Fruit fly (Drosophila melanogaster) whole organism, embryonic: ENCODE measurements around the gene CG45081.

Experiments
- Atf6 ChIP-seq: fragments of 200-800 bp; sonication (Bioruptor generic); IDR thresholded peaks from 2 replicates; pipeline ENCODE4 v1.3.6; 2022; ENCODE audit warnings: missing biosample characterization, missing genetic modification characterization
- CG10462 ChIP-seq: fragments of 200-800 bp; sonication (Bioruptor generic); optimal IDR thresholded peaks from 2 replicates; lab custom pipeline; 2016; ENCODE audit warnings: missing biosample characterization, missing genetic modification characterization
- CG11398 ChIP-seq: fragments of 200-800 bp; sonication (Bioruptor generic); optimal IDR thresholded peaks from 2 replicates; lab custom pipeline; 2016; ENCODE audit warnings: missing biosample characterization, missing genetic modification characterization
- CG12155 ChIP-seq: fragments of 200-800 bp; sonication (Bioruptor generic); optimal IDR thresholded peaks from 3 replicates; lab custom pipeline; 2016; ENCODE audit warnings: missing biosample characterization, missing genetic modification characterization
- CG12219 ChIP-seq: fragments of 200-800 bp; sonication (Bioruptor generic); optimal IDR thresholded peaks from 3 replicates; lab custom pipeline; 2018; ENCODE audit warnings: missing biosample characterization, mild to moderate bottlenecking, missing genetic modification characterization
- CG13123 ChIP-seq: fragments of 200-800 bp; sonication (Bioruptor generic); optimal IDR thresholded peaks from 2 replicates; lab custom pipeline; 2016; ENCODE audit warnings: missing biosample characterization, missing genetic modification characterization
- CG14710 ChIP-seq: fragments of 200-800 bp; sonication (Bioruptor generic); optimal IDR thresholded peaks from 3 replicates; lab custom pipeline; 2019; ENCODE audit warnings: missing biosample characterization, mild to moderate bottlenecking, missing genetic modification characterization, moderate library complexity
- CG16863 ChIP-seq: fragments of 200-800 bp; sonication (Bioruptor generic); optimal IDR thresholded peaks from 3 replicates; lab custom pipeline; 2016; ENCODE audit warnings: missing biosample characterization, missing genetic modification characterization
- CG17359 ChIP-seq: fragments of 200-800 bp; sonication (Bioruptor generic); optimal IDR thresholded peaks from 3 replicates; lab custom pipeline; 2018; ENCODE audit warnings: missing biosample characterization, mild to moderate bottlenecking, missing genetic modification characterization, moderate library complexity
- CG17361 ChIP-seq: fragments of 200-800 bp; sonication (Bioruptor generic); IDR thresholded peaks from 3 replicates; pipeline ENCODE4 v1.3.6; 2022; ENCODE audit warnings: missing biosample characterization, missing genetic modification characterization
- CG17612 ChIP-seq: fragments of 200-800 bp; sonication (Bioruptor generic); IDR thresholded peaks from 2 replicates; pipeline ENCODE4 v1.3.6; 2022; ENCODE audit warnings: missing biosample characterization, missing genetic modification characterization
- CG18764 ChIP-seq: fragments of 200-800 bp; sonication (Bioruptor generic); optimal IDR thresholded peaks from 3 replicates; lab custom pipeline; 2016; ENCODE audit warnings: missing biosample characterization, missing genetic modification characterization
- CG2116 ChIP-seq: fragments of 200-800 bp; sonication (Bioruptor generic); optimal IDR thresholded peaks from 3 replicates; lab custom pipeline; 2018; ENCODE audit warnings: missing biosample characterization, mild to moderate bottlenecking, missing genetic modification characterization
- CG2199 ChIP-seq: fragments of 200-800 bp; sonication (Bioruptor generic); IDR thresholded peaks from 3 replicates; pipeline ENCODE4 v1.3.6; 2022; ENCODE audit warnings: missing biosample characterization, missing genetic modification characterization
- CG34422 ChIP-seq: fragments of 200-800 bp; sonication (Bioruptor generic); IDR thresholded peaks from 3 replicates; pipeline ENCODE4 v1.3.6; 2022; ENCODE audit warnings: missing biosample characterization, missing genetic modification characterization
- CG4707 ChIP-seq: fragments of 200-800 bp; sonication (Bioruptor generic); optimal IDR thresholded peaks from 2 replicates; lab custom pipeline; 2018; ENCODE audit warnings: missing biosample characterization, mild to moderate bottlenecking, missing genetic modification characterization, moderate library complexity
- CG5953 ChIP-seq: fragments of 200-800 bp; sonication (Bioruptor generic); IDR thresholded peaks from 2 replicates; pipeline ENCODE4 v1.3.6; 2022; ENCODE audit warnings: missing biosample characterization, missing genetic modification characterization
- CG6654 ChIP-seq: fragments of 200-800 bp; sonication (Bioruptor generic); optimal IDR thresholded peaks from 2 replicates; lab custom pipeline; 2017; ENCODE audit warnings: missing biosample characterization, mild to moderate bottlenecking, missing genetic modification characterization
- CG7271 ChIP-seq: fragments of 200-800 bp; sonication (Bioruptor generic); optimal IDR thresholded peaks from 2 replicates; lab custom pipeline; 2018; ENCODE audit warnings: missing biosample characterization, mild to moderate bottlenecking, missing genetic modification characterization, moderate library complexity
- CG7786 ChIP-seq: fragments of 200-800 bp; sonication (Bioruptor generic); optimal IDR thresholded peaks from 2 replicates; lab custom pipeline; 2016; ENCODE audit warnings: missing biosample characterization, missing genetic modification characterization
- CG8089 ChIP-seq: fragments of 200-800 bp; sonication (Bioruptor generic); optimal IDR thresholded peaks from 3 replicates; lab custom pipeline; 2016; ENCODE audit warnings: missing biosample characterization, missing genetic modification characterization
- CG8388 ChIP-seq: fragments of 200-800 bp; sonication (Bioruptor generic); optimal IDR thresholded peaks from 2 replicates; lab custom pipeline; 2019; ENCODE audit warnings: missing biosample characterization, mild to moderate bottlenecking, missing genetic modification characterization, moderate library complexity
- CG9876 ChIP-seq: fragments of 200-800 bp; sonication (Bioruptor generic); optimal IDR thresholded peaks from 2 replicates; lab custom pipeline; 2016; ENCODE audit warnings: missing biosample characterization, missing genetic modification characterization
- D19B ChIP-seq: fragments of 200-800 bp; sonication (Bioruptor generic); optimal IDR thresholded peaks from 2 replicates; lab custom pipeline; 2017; ENCODE audit warnings: missing biosample characterization, mild to moderate bottlenecking, missing genetic modification characterization
- Fer2 ChIP-seq: fragments of 200-800 bp; sonication (Bioruptor generic); optimal IDR thresholded peaks from 2 replicates; lab custom pipeline; 2018; ENCODE audit warnings: missing biosample characterization, mild to moderate bottlenecking, missing genetic modification characterization, moderate library complexity
- Hr51 ChIP-seq, 2 experiments: fragments of 200-800 bp; sonication (Bioruptor generic); optimal IDR thresholded peaks; 2 replicates in 1 of 2; 3 replicates in 1 of 2; lab custom pipeline; 2016 to 2018; ENCODE audit warnings: missing biosample characterization in 2 of 2, missing genetic modification characterization in 2 of 2, mild to moderate bottlenecking in 1 of 2, moderate library complexity in 1 of 2
- Mad ChIP-seq: fragments of 200-800 bp; sonication (Bioruptor generic); optimal IDR thresholded peaks from 2 replicates; lab custom pipeline; 2016; ENCODE audit warnings: missing biosample characterization, missing genetic modification characterization
- Med ChIP-seq: fragments of 200-800 bp; sonication (Bioruptor generic); peaks from one replicate; lab custom pipeline; 2016; ENCODE audit warnings: missing biosample characterization, missing genetic modification characterization, mild to moderate bottlenecking, inconsistent platforms, moderate library complexity
- Oli ChIP-seq: fragments of 200-800 bp; sonication (Bioruptor generic); optimal IDR thresholded peaks from 2 replicates; lab custom pipeline; 2018; ENCODE audit warnings: missing biosample characterization, mild to moderate bottlenecking, missing genetic modification characterization, moderate library complexity
- Ptx1 ChIP-seq: fragments of 200-800 bp; sonication (Bioruptor generic); IDR thresholded peaks from 2 replicates; pipeline ENCODE4 v1.3.6; 2022; ENCODE audit warnings: missing biosample characterization, missing genetic modification characterization
- Ssrp ChIP-seq: fragments of 200-800 bp; sonication (Bioruptor generic); optimal IDR thresholded peaks from 2 replicates; lab custom pipeline; 2018; ENCODE audit warnings: missing biosample characterization, mild to moderate bottlenecking, missing genetic modification characterization, moderate library complexity
- Trl ChIP-seq, 3 experiments: fragments of >200 bp in 2 of 3; fragments of 200-800 bp in 1 of 3; sonication (Bioruptor generic) in 1 of 3; optimal IDR thresholded peaks; 2 replicates in 1 of 3; 3 replicates in 2 of 3; lab custom pipeline; 2016 to 2017; ENCODE audit warnings: missing biosample characterization in 1 of 3, missing genetic modification characterization in 1 of 3
- ap ChIP-seq: fragments of 200-800 bp; sonication (Bioruptor generic); IDR thresholded peaks from 2 replicates; pipeline ENCODE4 v1.3.6; 2022; ENCODE audit warnings: missing biosample characterization, missing genetic modification characterization
- ash1 ChIP-seq: fragments of 200-800 bp; sonication (Bioruptor generic); optimal IDR thresholded peaks from 2 replicates; lab custom pipeline; 2018; ENCODE audit warnings: missing biosample characterization, mild to moderate bottlenecking, missing genetic modification characterization
- btn ChIP-seq: fragments of 200-800 bp; sonication (Bioruptor generic); optimal IDR thresholded peaks from 2 replicates; lab custom pipeline; 2016; ENCODE audit warnings: missing biosample characterization, missing genetic modification characterization
- dmrt99B ChIP-seq: fragments of 200-800 bp; sonication (Bioruptor generic); optimal IDR thresholded peaks from 2 replicates; lab custom pipeline; 2018; ENCODE audit warnings: missing biosample characterization, mild to moderate bottlenecking, missing genetic modification characterization, moderate library complexity
- fd96Cb ChIP-seq: fragments of 200-800 bp; sonication (Bioruptor generic); optimal IDR thresholded peaks from 2 replicates; lab custom pipeline; 2018; ENCODE audit warnings: missing biosample characterization, mild to moderate bottlenecking, missing genetic modification characterization, moderate library complexity
- fu2 ChIP-seq: fragments of 200-800 bp; sonication (Bioruptor generic); optimal IDR thresholded peaks from 2 replicates; lab custom pipeline; 2016; ENCODE audit warnings: missing biosample characterization, missing genetic modification characterization
- gem ChIP-seq: fragments of 200-800 bp; sonication (Bioruptor generic); optimal IDR thresholded peaks from 2 replicates; lab custom pipeline; 2019; ENCODE audit warnings: missing biosample characterization, mild to moderate bottlenecking, missing genetic modification characterization, moderate library complexity
- ham ChIP-seq: fragments of 200-800 bp; sonication (Bioruptor generic); IDR thresholded peaks from 2 replicates; pipeline ENCODE4 v1.3.6; 2022; ENCODE audit warnings: missing biosample characterization, missing genetic modification characterization
- kah ChIP-seq: fragments of 200-800 bp; sonication (Bioruptor generic); optimal IDR thresholded peaks from 2 replicates; lab custom pipeline; 2018; ENCODE audit warnings: missing biosample characterization, mild to moderate bottlenecking, missing genetic modification characterization
- knrl ChIP-seq: fragments of 200-800 bp; sonication (Bioruptor generic); IDR thresholded peaks from 3 replicates; pipeline ENCODE4 v1.3.6; 2022; ENCODE audit warnings: missing biosample characterization, missing genetic modification characterization; ENCODE audit not compliant: partially characterized antibody
- nmo ChIP-seq: fragments of 200-800 bp; sonication (Bioruptor generic); optimal IDR thresholded peaks from 2 replicates; lab custom pipeline; 2018; ENCODE audit warnings: missing biosample characterization, mild to moderate bottlenecking, missing genetic modification characterization, moderate library complexity
- pnt ChIP-seq: fragments of 200-800 bp; sonication (Bioruptor generic); optimal IDR thresholded peaks from 3 replicates; lab custom pipeline; 2016; ENCODE audit warnings: missing biosample characterization, missing genetic modification characterization
- row ChIP-seq: fragments of 200-800 bp; sonication (Bioruptor generic); IDR thresholded peaks from 3 replicates; pipeline ENCODE4 v1.3.6; 2022; ENCODE audit warnings: missing biosample characterization, missing genetic modification characterization
- sug ChIP-seq: fragments of 200-800 bp; optimal IDR thresholded peaks from 2 replicates; lab custom pipeline; 2019; ENCODE audit warnings: missing biosample characterization, mild to moderate bottlenecking, missing genetic modification characterization, moderate library complexity
- toy ChIP-seq: fragments of 200-800 bp; sonication (Bioruptor generic); IDR thresholded peaks from 2 replicates; pipeline ENCODE4 v1.3.6; 2022; ENCODE audit warnings: missing biosample characterization, missing genetic modification characterization
- usp ChIP-seq: fragments of >200 bp; optimal IDR thresholded peaks from 2 replicates; lab custom pipeline; 2017; ENCODE audit warnings: missing biosample characterization, missing genetic modification characterization
- zen2 ChIP-seq: fragments of 200-800 bp; sonication (Bioruptor generic); IDR thresholded peaks from 3 replicates; pipeline ENCODE4 v1.3.6; 2022; ENCODE audit warnings: missing biosample characterization, missing genetic modification characterization; ENCODE audit not compliant: partially characterized antibody

The CG45081 gene

dm6 chr3L:19233798-19234781 is 31.8 kb upstream of the CG45081 start (continued):
- no peak for TF ChIP-seq CG4707
- no peak for TF ChIP-seq CG16863 (GFP tag; lab: Kevin White, UChicago)
- TF ChIP-seq Mad (GFP tag; lab: Kevin White, UChicago), result no peak
- TF ChIP-seq ham, result no peak
- no peak for TF ChIP-seq CG2199
- TF ChIP-seq CG17612 (GFP tag; lab: Robert Waterston, UW), result no peak
- TF ChIP-seq kah (GFP tag; lab: Kevin White, UChicago), result no peak
- peak; percentile 65; the same call in 2 of the 3 replicates for TF ChIP-seq CG17361 (GFP tag; lab: Robert Waterston, UW)
- TF ChIP-seq usp (GFP tag; lab: Kevin White, UChicago), result no peak
- no peak for TF ChIP-seq CG6654 (GFP tag; lab: Kevin White, UChicago)
- no peak for TF ChIP-seq CG10462 (GFP tag; lab: Kevin White, UChicago)
- no peak for TF ChIP-seq ap (GFP tag; lab: Robert Waterston, UW)
- peak; percentile 45 for TF ChIP-seq gem (tag; lab: Kevin White, UChicago)
- no peak for TF ChIP-seq Atf6 (GFP tag; lab: Robert Waterston, UW)
- TF ChIP-seq CG5953 (GFP tag; lab: Robert Waterston, UW), result no peak
- no peak for TF ChIP-seq CG18764 (GFP tag; lab: Kevin White, UChicago)
- TF ChIP-seq dmrt99B (tag; lab: Kevin White, UChicago), result peak; percentile 29
- TF ChIP-seq btn (GFP tag; lab: Kevin White, UChicago), result no peak
- no peak for TF ChIP-seq CG2116 (GFP tag; lab: Kevin White, UChicago)
- peak in 1 of 2 experiments; percentile 12 for TF ChIP-seq Hr51 (GFP tag; optimal IDR thresholded peaks at IDR 0.05; lab: Kevin White, UChicago)
- no peak for TF ChIP-seq pnt (GFP tag; lab: Kevin White, UChicago)
- TF ChIP-seq Fer2 (tag; lab: Kevin White, UChicago), result no peak
- no peak for TF ChIP-seq CG12219 (GFP tag; lab: Kevin White, UChicago)
- TF ChIP-seq CG17359 (tag; lab: Kevin White, UChicago), result no peak
- no peak for TF ChIP-seq CG12155 (GFP tag; lab: Kevin White, UChicago)
- peak; percentile 10 for TF ChIP-seq Ssrp (tag; lab: Kevin White, UChicago)
- TF ChIP-seq CG13123 (GFP tag; lab: Kevin White, UChicago), result no peak
- no peak for TF ChIP-seq row (GFP tag; lab: Robert Waterston, UW)
- no peak for TF ChIP-seq ash1
- no peak for TF ChIP-seq zen2 (GFP tag; lab: Robert Waterston, UW)
- peak; percentile 9 for TF ChIP-seq Oli (tag; lab: Kevin White, UChicago)
- TF ChIP-seq Trl (optimal IDR thresholded peaks at IDR 0.05; lab: Kevin White, UChicago), result peak; percentile 30 to 35
- no peak for TF ChIP-seq Trl (GFP tag; optimal IDR thresholded peaks at IDR 0.05; lab: Kevin White, UChicago)
- peak; percentile 13 for TF ChIP-seq CG8388 (GFP tag; lab: Kevin White, UChicago)
- no peak for TF ChIP-seq CG14710 (tag; lab: Kevin White, UChicago)
- TF ChIP-seq D19B (GFP tag; lab: Kevin White, UChicago), result no peak
- no peak for TF ChIP-seq toy (GFP tag; lab: Robert Waterston, UW)
- TF ChIP-seq Med (GFP tag; lab: Kevin White, UChicago), result peak; percentile 59
- TF ChIP-seq nmo (GFP tag; lab: Kevin White, UChicago), result peak; percentile 22
- no peak for TF ChIP-seq CG9876 (GFP tag; lab: Kevin White, UChicago)
- TF ChIP-seq Ptx1, result no peak
- no peak for TF ChIP-seq CG7271
- TF ChIP-seq fd96Cb (tag; lab: Kevin White, UChicago), result no peak
- no peak for TF ChIP-seq CG7786
- TF ChIP-seq CG8089 (GFP tag; lab: Kevin White, UChicago), result no peak
- no peak for TF ChIP-seq sug (tag; lab: Kevin White, UChicago)
- no peak for TF ChIP-seq CG34422 (GFP tag; lab: Robert Waterston, UW)
- TF ChIP-seq fu2 (GFP tag; lab: Kevin White, UChicago), result no peak
- no peak for TF ChIP-seq knrl
- no peak for TF ChIP-seq CG11398
